Worm (Caenorhabditis elegans) whole organism, L4 larva: ENCODE results near the gene mfsd-6.

ENCODE experiments used
- ceh-62 ChIP-seq: sonication (generic microtip); optimal IDR thresholded peaks from 2 replicates; lab custom pipeline; 2017; ENCODE audit warnings: missing biosample characterization, missing genetic modification characterization
- nhr-77 ChIP-seq: fragments of 150-350 bp; optimal IDR thresholded peaks from 2 replicates; lab custom pipeline; 2014; ENCODE audit warnings: missing biosample characterization, missing genetic modification characterization
- zfp-3 ChIP-seq: fragments of 200-800 bp; sonication (Bioruptor generic); conservative IDR thresholded peaks from 2 replicates; pipeline ENCODE4 v1.3.6; 2022; ENCODE audit warnings: missing genetic modification reagents, missing genetic modification characterization, missing compliant biosample characterization

ce11 chrIII:7558658-7559057 is 20.6 kb downstream of the mfsd-6 start:
- TF ChIP-seq nhr-77 (tag; lab: Kevin White, UChicago) (no peak), zfp-3 (GFP tag; lab: Robert Waterston, UW) (no peak), ceh-62 (tag; lab: Kevin White, UChicago) (no peak)
